Worm (Caenorhabditis elegans): ENCODE measurements around the gene str-228.

- no peak for TF ChIP-seq hlh-13 (GFP tag; optimal IDR thresholded peaks at IDR 0.05)
- no peak for TF ChIP-seq dmd-4 (tag; optimal IDR thresholded peaks at IDR 0.05; ENCODE audit: borderline replicate concordance)
- no peak for TF ChIP-seq syd-9 (tag; optimal IDR thresholded peaks at IDR 0.05)
- no peak for TF ChIP-seq ceh-6 (GFP tag; optimal IDR thresholded peaks at IDR 0.05)
- no peak for TF ChIP-seq pha-2 (tag; optimal IDR thresholded peaks at IDR 0.05)
- TF ChIP-seq elt-2 (tag; optimal IDR thresholded peaks at IDR 0.05): no peak
- no peak for TF ChIP-seq ztf-16 (tag; optimal IDR thresholded peaks at IDR 0.05)
- no peak for TF ChIP-seq ceh-48 (tag; optimal IDR thresholded peaks at IDR 0.05)
Observed at ce11 chrV:3512381-3512780, 2.4 kb downstream of the str-228 start, which contains the start of gene str-226.

Measured in whole organism, late embryonic.